Worm (Caenorhabditis elegans) whole organism, early embryonic: ENCODE data around the gene cth-2.

Experiments used
- B0310.2 ChIP-seq: sonication (generic microtip); optimal IDR thresholded peaks from 2 replicates; lab custom pipeline; 2016; ENCODE audit warnings: mild to moderate bottlenecking, missing genetic modification characterization, missing compliant biosample characterization
- aly-1 ChIP-seq: sonication (generic microtip); optimal IDR thresholded peaks from 2 replicates; lab custom pipeline; 2016; ENCODE audit warnings: missing genetic modification characterization, missing compliant biosample characterization
- ama-1 ChIP-seq: fragments of 150-350 bp; optimal IDR thresholded peaks from 2 replicates; lab custom pipeline; 2014
- ceh-36 ChIP-seq: sonication (generic microtip); optimal IDR thresholded peaks from 2 replicates; lab custom pipeline; 2016; ENCODE audit warnings: missing genetic modification characterization, inconsistent platforms, missing compliant biosample characterization
- scrt-1 ChIP-seq: fragments of 200-800 bp; sonication (Bioruptor generic); IDR thresholded peaks from 2 replicates; pipeline ENCODE4 v1.3.6; 2022; ENCODE audit warnings: missing genetic modification characterization, missing compliant biosample characterization
- tbx-37 ChIP-seq: fragments of 200-800 bp; sonication (Bioruptor generic); conservative IDR thresholded peaks from 2 replicates; pipeline ENCODE4 v1.3.6; 2022; ENCODE audit warnings: missing genetic modification reagents, missing genetic modification characterization, missing compliant biosample characterization

DNA sequence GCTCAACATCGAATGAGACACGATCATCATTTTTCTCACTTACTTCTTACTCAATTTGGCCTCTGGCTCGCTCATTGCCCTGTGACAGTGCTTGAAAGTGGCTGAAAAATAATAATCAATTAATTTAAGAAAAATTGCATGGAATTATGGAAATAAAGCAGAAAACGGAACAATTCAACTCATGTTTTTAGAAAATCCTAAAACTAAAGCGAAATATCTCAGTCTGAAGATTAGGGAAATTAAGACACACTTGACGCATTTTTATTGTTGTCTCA lies 14.5 kb upstream of the cth-2 start, which contains the start of gene kars-1:
- TF ChIP-seq ama-1 (lab: Kevin White, UChicago) = no peak
- TF ChIP-seq tbx-37 (GFP tag; lab: Robert Waterston, UW) = no peak
- no peak for TF ChIP-seq aly-1 (tag; lab: Kevin White, UChicago)
- TF ChIP-seq B0310.2 (tag; lab: Kevin White, UChicago) = no peak
- no peak for TF ChIP-seq scrt-1 (GFP tag; lab: Robert Waterston, UW)
- TF ChIP-seq ceh-36 (tag; lab: Kevin White, UChicago) = no peak
